Worm (Caenorhabditis elegans): Measurements from ENCODE around the gene pept-1.

ce11 chrX:6408286-6408685 lies 48.4 kb upstream of the pept-1 start:
- TF ChIP-seq unc-39 (tag; optimal IDR thresholded peaks at IDR 0.05) (no peak), sem-4 (tag; optimal IDR thresholded peaks at IDR 0.05) (no peak), lin-11 (tag; optimal IDR thresholded peaks at IDR 0.05) (no peak), zag-1 (tag; optimal IDR thresholded peaks at IDR 0.05) (no peak), F13H6.1 (tag; optimal IDR thresholded peaks at IDR 0.05) (no peak), lin-39 (tag; optimal IDR thresholded peaks at IDR 0.05) (no peak), nhr-237 (tag; optimal IDR thresholded peaks at IDR 0.05) (no peak), skn-1 (tag; optimal IDR thresholded peaks at IDR 0.05) (peak; percentile 90), elt-1 (tag; optimal IDR thresholded peaks at IDR 0.05) (no peak), nhr-25 (tag; optimal IDR thresholded peaks at IDR 0.05) (no peak), nhr-12 (tag; optimal IDR thresholded peaks at IDR 0.05) (no peak), mdl-1 (tag; optimal IDR thresholded peaks at IDR 0.05) (no peak), snpc-4 (tag; optimal IDR thresholded peaks at IDR 0.05) (no peak), egl-27 (tag; optimal IDR thresholded peaks at IDR 0.05) (no peak)
